Fruit fly (Drosophila melanogaster): Measurements from ENCODE around the gene ear.

The ear gene

dm6 chr3R:15363608-15364007, 43.1 kb downstream of the ear start, which contains the start of gene CG6171 (continued):
- TF ChIP-seq Elba2 (GFP tag; optimal IDR thresholded peaks at IDR 0.05) (no peak), CG17385 (GFP tag; optimal IDR thresholded peaks at IDR 0.05) (no peak), sna (GFP tag; IDR thresholded peaks at IDR 0.05; ENCODE audit: partially characterized antibody) (peak; percentile 23; the same call in 1 of the 2 replicates), lov (optimal IDR thresholded peaks at IDR 0.05) (no peak), lov (GFP tag; IDR thresholded peaks at IDR 0.05) (no peak), CG4404 (GFP tag; IDR thresholded peaks at IDR 0.05) (no peak), ERR (GFP tag; optimal IDR thresholded peaks at IDR 0.05) (no peak), Lpt (GFP tag; optimal IDR thresholded peaks at IDR 0.05) (no peak), HmgZ (tag; optimal IDR thresholded peaks at IDR 0.05) (peak; percentile 17), CG12942 (GFP tag; optimal IDR thresholded peaks at IDR 0.05) (no peak), CG16863 (GFP tag; optimal IDR thresholded peaks at IDR 0.05) (peak; percentile 75), Scr (GFP tag; IDR thresholded peaks at IDR 0.05; ENCODE audit: partially characterized antibody) (peak; percentile 64), CG2120 (GFP tag; optimal IDR thresholded peaks at IDR 0.05) (peak; percentile 44), CG11696 (GFP tag; IDR thresholded peaks at IDR 0.05) (no peak), mam (GFP tag; optimal IDR thresholded peaks at IDR 0.05) (no peak), fd64A (GFP tag; optimal IDR thresholded peaks at IDR 0.05) (no peak), CG4730 (GFP tag; IDR thresholded peaks at IDR 0.05) (no peak), CG1647 (GFP tag; optimal IDR thresholded peaks at IDR 0.05) (no peak), CG12236 (GFP tag; optimal IDR thresholded peaks at IDR 0.05) (no peak), lilli (GFP tag; optimal IDR thresholded peaks at IDR 0.05) (peak; percentile 28), CG33213 (GFP tag; optimal IDR thresholded peaks at IDR 0.05) (no peak), gcm2 (GFP tag; optimal IDR thresholded peaks at IDR 0.05) (no peak), Oaz (GFP tag; IDR thresholded peaks at IDR 0.05) (no peak), MESR4 (GFP tag; optimal IDR thresholded peaks at IDR 0.05) (peak; percentile 64), fd3F (GFP tag; optimal IDR thresholded peaks at IDR 0.05) (no peak), Sry-δ (GFP tag; optimal IDR thresholded peaks at IDR 0.05) (peak; percentile 84), CG30020 (tag; optimal IDR thresholded peaks at IDR 0.05) (no peak), al (GFP tag; IDR thresholded peaks at IDR 0.05) (no peak), sens (GFP tag) (peak; percentile 80), CG9609 (GFP tag; optimal IDR thresholded peaks at IDR 0.05) (no peak), wdn (GFP tag; IDR thresholded peaks at IDR 0.05) (no peak), stwl (tag; optimal IDR thresholded peaks at IDR 0.05) (peak; percentile 61), CG2116 (GFP tag; optimal IDR thresholded peaks at IDR 0.05) (peak; percentile 70), knrl (GFP tag; IDR thresholded peaks at IDR 0.05; ENCODE audit: partially characterized antibody) (peak; percentile 50), CG1233 (GFP tag; optimal IDR thresholded peaks at IDR 0.05) (no peak), Med (GFP tag) (peak; percentile 82), CG12744 (GFP tag; optimal IDR thresholded peaks at IDR 0.05) (no peak), HHEX (GFP tag; optimal IDR thresholded peaks at IDR 0.05) (no peak)

dm6 chr3R:15366839-15367238, 46.3 kb downstream of the ear start:
- peak; percentile 30 for TF ChIP-seq CG12659 (GFP tag; optimal IDR thresholded peaks at IDR 0.05)
- TF ChIP-seq E2f1 (GFP tag; IDR thresholded peaks at IDR 0.05): 0 out of 2 replicates have a peak, but pooled peaks have one; percentile 21
- peak; percentile 48 for TF ChIP-seq lmd (GFP tag; IDR thresholded peaks at IDR 0.05)
- peak; percentile 8 for TF ChIP-seq fd3F (GFP tag; optimal IDR thresholded peaks at IDR 0.05)
- no peak for TF ChIP-seq CG7839 (tag; optimal IDR thresholded peaks at IDR 0.05)
- no peak for TF ChIP-seq CG33213 (GFP tag; optimal IDR thresholded peaks at IDR 0.05)
- no peak for TF ChIP-seq Sry-δ (GFP tag; optimal IDR thresholded peaks at IDR 0.05)
- peak; percentile 35 for TF ChIP-seq CG2120 (GFP tag; optimal IDR thresholded peaks at IDR 0.05)
- TF ChIP-seq zf30C (GFP tag; optimal IDR thresholded peaks at IDR 0.05): peak; percentile 56
- TF ChIP-seq CG11456 (GFP tag; IDR thresholded peaks at IDR 0.05): no peak
- peak; percentile 20 for TF ChIP-seq CG13296 (GFP tag; optimal IDR thresholded peaks at IDR 0.05)
- TF ChIP-seq yki (optimal IDR thresholded peaks at IDR 0.05): no peak
- TF ChIP-seq ttk (GFP tag; IDR thresholded peaks at IDR 0.05): peak; percentile 18; the same call in 1 of the 2 replicates
- no peak for TF ChIP-seq Nf-YB (GFP tag; optimal IDR thresholded peaks at IDR 0.05)
- 0 out of 3 replicates have a peak, but pooled peaks have one; percentile 51 for TF ChIP-seq so (GFP tag; IDR thresholded peaks at IDR 0.05)
- no peak for TF ChIP-seq CG3281 (GFP tag; optimal IDR thresholded peaks at IDR 0.05)
- no peak for TF ChIP-seq CG13123 (GFP tag; optimal IDR thresholded peaks at IDR 0.05)
- TF ChIP-seq prd (optimal IDR thresholded peaks at IDR 0.05): no peak
- TF ChIP-seq prd (GFP tag; IDR thresholded peaks at IDR 0.05): peak; percentile 40; the same call in 2 of the 3 replicates
- TF ChIP-seq bigmax (GFP tag; optimal IDR thresholded peaks at IDR 0.05): no peak
